Worm (Caenorhabditis elegans): Measurements from ENCODE around the gene K12H6.9.

DNA sequence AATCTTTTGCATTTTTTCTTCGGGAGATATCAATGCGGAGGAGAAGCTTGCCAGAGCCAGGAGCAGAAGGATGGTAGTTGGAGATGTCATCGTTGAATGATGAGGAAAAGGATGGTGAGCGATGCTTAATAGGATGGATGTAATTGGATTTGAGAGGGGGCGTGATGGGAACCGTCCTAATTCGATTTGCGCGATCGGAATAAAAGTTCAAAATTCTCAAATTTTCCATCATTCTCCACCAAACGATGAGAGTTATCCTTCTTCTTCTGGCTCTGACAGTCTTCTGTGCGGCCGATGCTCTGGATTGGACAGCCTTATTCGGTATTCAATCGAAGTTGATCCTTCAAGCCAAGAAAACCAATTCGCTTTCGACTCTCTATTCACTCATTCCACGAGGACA lies at the start of gene K12H6.9, which contains the start of gene K12H6.4:
- TF ChIP-seq zim-3 (tag; optimal IDR thresholded peaks at IDR 0.05), result no peak
- no peak for TF ChIP-seq snpc-4 (GFP tag; optimal IDR thresholded peaks at IDR 0.05)
- no peak for TF ChIP-seq snpc-4 (tag; optimal IDR thresholded peaks at IDR 0.05)
- TF ChIP-seq F10E7.11 (tag; optimal IDR thresholded peaks at IDR 0.05), result no peak
- no peak for TF ChIP-seq F55B11.4 (tag; optimal IDR thresholded peaks at IDR 0.05; ENCODE audit: borderline replicate concordance, insufficient read depth)
- no peak for TF ChIP-seq B0019.2 (GFP tag; conservative IDR thresholded peaks at IDR 0.05)
- no peak for TF ChIP-seq Y56A3A.18 (GFP tag; IDR thresholded peaks at IDR 0.05)
- TF ChIP-seq hsf-1 (GFP tag; IDR thresholded peaks at IDR 0.05), result no peak
- TF ChIP-seq sea-2 (GFP tag; IDR thresholded peaks at IDR 0.05), result no peak
- TF ChIP-seq ceh-91 (GFP tag; IDR thresholded peaks at IDR 0.05), result no peak
- no peak for TF ChIP-seq bed-2 (GFP tag; IDR thresholded peaks at IDR 0.05)
- TF ChIP-seq pha-4 (tag; optimal IDR thresholded peaks at IDR 0.05), result no peak
